Worm (Caenorhabditis elegans) whole organism, L1 larva: ENCODE data around the gene snb-2.

Experiments
- ces-1 ChIP-seq: fragments of 150-350 bp; optimal IDR thresholded peaks from 2 replicates; lab custom pipeline; 2014; ENCODE audit warnings: missing biosample characterization, missing genetic modification reagents, missing genetic modification characterization
- elt-2 ChIP-seq: sonication (generic microtip); optimal IDR thresholded peaks from 2 replicates; lab custom pipeline; 2016; ENCODE audit warnings: missing genetic modification characterization, mild to moderate bottlenecking, inconsistent platforms, missing compliant biosample characterization, missing genetic modification reagents
- fos-1 ChIP-seq: fragments of 150-350 bp; optimal IDR thresholded peaks from 2 replicates; lab custom pipeline; 2014; ENCODE audit warnings: missing biosample characterization, missing genetic modification characterization
- irx-1 ChIP-seq: sonication (generic microtip); optimal IDR thresholded peaks from 2 replicates; lab custom pipeline; 2016; ENCODE audit warnings: missing genetic modification characterization, missing compliant biosample characterization
- mep-1 ChIP-seq: fragments of 150-350 bp; optimal IDR thresholded peaks from 2 replicates; lab custom pipeline; 2014; ENCODE audit warnings: missing biosample characterization, missing genetic modification characterization
- nhr-11 ChIP-seq: fragments of 150-350 bp; optimal IDR thresholded peaks from 2 replicates; lab custom pipeline; 2014; ENCODE audit warnings: missing biosample characterization, missing genetic modification characterization
- nhr-76 ChIP-seq: sonication (generic microtip); optimal IDR thresholded peaks from 2 replicates; lab custom pipeline; 2017; ENCODE audit warnings: missing biosample characterization, missing genetic modification characterization
- pax-3 ChIP-seq: fragments of 200-800 bp; sonication (Bioruptor generic); optimal IDR thresholded peaks from 2 replicates; lab custom pipeline; 2018; ENCODE audit warnings: mild to moderate bottlenecking, missing genetic modification characterization, moderate library complexity, missing compliant biosample characterization
- skn-1 ChIP-seq: fragments of 150-350 bp; optimal IDR thresholded peaks from 2 replicates; lab custom pipeline; 2014; ENCODE audit warnings: missing biosample characterization, missing genetic modification characterization
- snu-23 ChIP-seq: sonication (generic microtip); optimal IDR thresholded peaks from 2 replicates; lab custom pipeline; 2016; ENCODE audit warnings: missing genetic modification characterization, missing compliant biosample characterization
- tbx-2 ChIP-seq: sonication (generic microtip); optimal IDR thresholded peaks from 2 replicates; lab custom pipeline; 2016; ENCODE audit warnings: missing genetic modification characterization, missing compliant biosample characterization
- xbp-1 ChIP-seq: sonication (generic microtip); optimal IDR thresholded peaks from 2 replicates; lab custom pipeline; 2016; ENCODE audit warnings: missing genetic modification characterization, missing compliant biosample characterization

ce11 chrV:12310256-12310655 lies 35.5 kb downstream of the snb-2 start, which contains the start of gene hpo-30:
- TF ChIP-seq skn-1 (tag; lab: Kevin White, UChicago), result no peak
- TF ChIP-seq elt-2 (tag; lab: Kevin White, UChicago), result no peak
- no peak for TF ChIP-seq xbp-1 (tag; lab: Kevin White, UChicago)
- TF ChIP-seq ces-1 (GFP tag; lab: Kevin White, UChicago), result no peak
- no peak for TF ChIP-seq irx-1 (tag; lab: Kevin White, UChicago)
- TF ChIP-seq nhr-76, result no peak
- no peak for TF ChIP-seq pax-3
- TF ChIP-seq snu-23 (GFP tag; lab: Kevin White, UChicago), result no peak
- no peak for TF ChIP-seq mep-1
- no peak for TF ChIP-seq fos-1 (tag; lab: Kevin White, UChicago)
- no peak for TF ChIP-seq tbx-2 (tag; lab: Kevin White, UChicago)
- no peak for TF ChIP-seq nhr-11 (tag; lab: Kevin White, UChicago)
